Fruit fly (Drosophila melanogaster) whole organism, embryonic: ENCODE data around the gene bin.
A peak's percentile ranks its signal among the peaks of the same experiment; 100 is the strongest.

Source experiments
- CG12299 ChIP-seq: fragments of 200-800 bp; sonication (Bioruptor generic); optimal IDR thresholded peaks from 2 replicates; lab custom pipeline; 2018; ENCODE audit warnings: missing biosample characterization, mild to moderate bottlenecking, missing genetic modification characterization
- CG1233 ChIP-seq: fragments of 200-800 bp; sonication (Bioruptor generic); optimal IDR thresholded peaks from 4 replicates; lab custom pipeline; 2018; ENCODE audit warnings: missing biosample characterization, mild to moderate bottlenecking, missing genetic modification characterization
- CG12659 ChIP-seq: fragments of 200-800 bp; sonication (Bioruptor generic); optimal IDR thresholded peaks from 3 replicates; lab custom pipeline; 2017; ENCODE audit warnings: mild to moderate bottlenecking, missing biosample characterization, missing genetic modification reagents, missing genetic modification characterization
- CG13123 ChIP-seq: fragments of 200-800 bp; sonication (Bioruptor generic); optimal IDR thresholded peaks from 2 replicates; lab custom pipeline; 2016; ENCODE audit warnings: missing biosample characterization, missing genetic modification characterization
- CG17385 ChIP-seq: fragments of 200-800 bp; sonication (Bioruptor generic); optimal IDR thresholded peaks from 3 replicates; lab custom pipeline; 2018; ENCODE audit warnings: missing biosample characterization, mild to moderate bottlenecking, missing genetic modification characterization
- CG2116 ChIP-seq: fragments of 200-800 bp; sonication (Bioruptor generic); optimal IDR thresholded peaks from 3 replicates; lab custom pipeline; 2018; ENCODE audit warnings: missing biosample characterization, mild to moderate bottlenecking, missing genetic modification characterization
- CG2889 ChIP-seq: fragments of 200-800 bp; sonication (Bioruptor generic); IDR thresholded peaks from 3 replicates; pipeline ENCODE4 v1.3.6; 2022; ENCODE audit warnings: missing biosample characterization, missing genetic modification characterization
- CG31224 ChIP-seq: fragments of 200-800 bp; sonication (Bioruptor generic); IDR thresholded peaks from 2 replicates; pipeline ENCODE4 v1.3.6; 2022; ENCODE audit warnings: missing biosample characterization, missing genetic modification characterization
- CG31388 ChIP-seq: fragments of 200-800 bp; sonication (Bioruptor generic); optimal IDR thresholded peaks from 2 replicates; lab custom pipeline; 2016; ENCODE audit warnings: missing biosample characterization, missing genetic modification characterization
- CG3995 ChIP-seq: fragments of 200-800 bp; sonication (Bioruptor generic); optimal IDR thresholded peaks from 3 replicates; lab custom pipeline; 2016; ENCODE audit warnings: missing biosample characterization, missing genetic modification characterization
- CG5245 ChIP-seq: fragments of 200-800 bp; sonication (Bioruptor generic); optimal IDR thresholded peaks from 3 replicates; lab custom pipeline; 2016; ENCODE audit warnings: missing biosample characterization, missing genetic modification characterization
- CG6689 ChIP-seq: fragments of 200-800 bp; sonication (Bioruptor generic); IDR thresholded peaks from 2 replicates; pipeline ENCODE4 v1.3.6; 2022; ENCODE audit warnings: missing biosample characterization, missing genetic modification characterization
- CG6813 ChIP-seq: fragments of 200-800 bp; sonication (Bioruptor generic); optimal IDR thresholded peaks from 2 replicates; lab custom pipeline; 2017; ENCODE audit warnings: missing biosample characterization, missing genetic modification characterization, mild to moderate bottlenecking, moderate library complexity, missing genetic modification reagents
- CG8388 ChIP-seq: fragments of 200-800 bp; sonication (Bioruptor generic); optimal IDR thresholded peaks from 2 replicates; lab custom pipeline; 2019; ENCODE audit warnings: missing biosample characterization, mild to moderate bottlenecking, missing genetic modification characterization, moderate library complexity
- ERR ChIP-seq: fragments of 200-800 bp; sonication (Bioruptor generic); optimal IDR thresholded peaks from 2 replicates; lab custom pipeline; 2016; ENCODE audit warnings: missing biosample characterization, missing genetic modification characterization
- Ets65A ChIP-seq: fragments of 200-800 bp; sonication (Bioruptor generic); peaks from one replicate; lab custom pipeline; 2016; ENCODE audit warnings: missing biosample characterization, missing genetic modification characterization
- Fer1 ChIP-seq: fragments of 200-800 bp; sonication (Bioruptor generic); optimal IDR thresholded peaks from 2 replicates; lab custom pipeline; 2017; ENCODE audit warnings: missing biosample characterization, mild to moderate bottlenecking, missing genetic modification characterization
- Hey ChIP-seq: fragments of 200-800 bp; sonication (Bioruptor generic); optimal IDR thresholded peaks from 3 replicates; lab custom pipeline; 2018; ENCODE audit warnings: missing biosample characterization, mild to moderate bottlenecking, missing genetic modification characterization
- Hmr ChIP-seq: fragments of 200-800 bp; sonication (Bioruptor generic); optimal IDR thresholded peaks from 3 replicates; lab custom pipeline; 2017; ENCODE audit warnings: mild to moderate bottlenecking, missing biosample characterization, missing genetic modification reagents, missing genetic modification characterization
- NC2α ChIP-seq: fragments of 200-800 bp; sonication (Bioruptor generic); optimal IDR thresholded peaks from 2 replicates; lab custom pipeline; 2016; ENCODE audit warnings: missing biosample characterization, missing genetic modification characterization
- NK7.1 ChIP-seq: fragments of 200-800 bp; sonication (Bioruptor generic); optimal IDR thresholded peaks from 3 replicates; lab custom pipeline; 2016; ENCODE audit warnings: missing biosample characterization, missing genetic modification characterization
- PHDP ChIP-seq: fragments of 200-800 bp; sonication (Bioruptor generic); optimal IDR thresholded peaks from 3 replicates; lab custom pipeline; 2018; ENCODE audit warnings: missing biosample characterization, mild to moderate bottlenecking, missing genetic modification characterization, moderate library complexity
- Pdp1 ChIP-seq, 2 experiments: fragments of 200-800 bp; sonication (Bioruptor generic); optimal IDR thresholded peaks; 3 replicates each; lab custom pipeline; 2016; ENCODE audit warnings: missing biosample characterization in 2 of 2, missing genetic modification characterization in 2 of 2, mild to moderate bottlenecking in 1 of 2, moderate library complexity in 1 of 2
- Poxn ChIP-seq: fragments of 200-800 bp; sonication (Bioruptor generic); IDR thresholded peaks from 2 replicates; pipeline ENCODE4 v1.3.6; 2022; ENCODE audit warnings: missing biosample characterization, missing genetic modification characterization
- Sin3A ChIP-seq: fragments of >200 bp; optimal IDR thresholded peaks from 2 replicates; lab custom pipeline; 2018
- Sox100B ChIP-seq: fragments of 200-800 bp; sonication (Bioruptor generic); optimal IDR thresholded peaks from 3 replicates; lab custom pipeline; 2018; ENCODE audit warnings: missing biosample characterization, mild to moderate bottlenecking, missing genetic modification characterization
- cad ChIP-seq: fragments of >200 bp; optimal IDR thresholded peaks from 2 replicates; lab custom pipeline; 2017; ENCODE audit warnings: missing biosample characterization, missing genetic modification characterization
- croc ChIP-seq: fragments of 200-800 bp; sonication (Bioruptor generic); conservative IDR thresholded peaks from 3 replicates; pipeline ENCODE4 v1.3.6; 2022; ENCODE audit warnings: missing biosample characterization, missing genetic modification characterization
- dm ChIP-seq: fragments of 200-800 bp; sonication (Bioruptor generic); optimal IDR thresholded peaks from 3 replicates; lab custom pipeline; 2016; ENCODE audit warnings: missing biosample characterization, missing genetic modification characterization
- dysf ChIP-seq: fragments of 200-800 bp; sonication (Bioruptor generic); IDR thresholded peaks from 3 replicates; pipeline ENCODE4 v1.3.6; 2022; ENCODE audit warnings: missing biosample characterization, missing genetic modification characterization
- ems ChIP-seq: fragments of 200-800 bp; sonication (Bioruptor generic); optimal IDR thresholded peaks from 3 replicates; lab custom pipeline; 2016; ENCODE audit warnings: missing biosample characterization, missing genetic modification characterization
- gro ChIP-seq: fragments of 200-800 bp; sonication (Bioruptor generic); optimal IDR thresholded peaks from 2 replicates; lab custom pipeline; 2016; ENCODE audit warnings: missing biosample characterization, missing genetic modification characterization
- ind ChIP-seq: fragments of 200-800 bp; sonication (Bioruptor generic); optimal IDR thresholded peaks from 3 replicates; lab custom pipeline; 2016; ENCODE audit warnings: missing biosample characterization, missing genetic modification characterization
- insv ChIP-seq, 2 experiments: fragments of 200-800 bp; sonication (Bioruptor generic); optimal IDR thresholded peaks; 3 replicates each; lab custom pipeline; 2016 to 2018; ENCODE audit warnings: missing biosample characterization in 2 of 2, missing genetic modification characterization in 2 of 2
- jing ChIP-seq: fragments of 200-800 bp; sonication (Bioruptor generic); optimal IDR thresholded peaks from 2 replicates; lab custom pipeline; 2018; ENCODE audit warnings: missing biosample characterization, mild to moderate bottlenecking, missing genetic modification characterization
- kni ChIP-seq: fragments of 200-800 bp; sonication (Bioruptor generic); optimal IDR thresholded peaks from 3 replicates; lab custom pipeline; 2017; ENCODE audit warnings: mild to moderate bottlenecking, missing biosample characterization, missing genetic modification reagents, missing genetic modification characterization
- lilli ChIP-seq: fragments of 200-800 bp; sonication (Bioruptor generic); optimal IDR thresholded peaks from 3 replicates; lab custom pipeline; 2016; ENCODE audit warnings: missing biosample characterization, missing genetic modification characterization
- odd ChIP-seq: fragments of 200-800 bp; sonication (Bioruptor generic); optimal IDR thresholded peaks from 2 replicates; lab custom pipeline; 2017; ENCODE audit warnings: missing biosample characterization, mild to moderate bottlenecking, missing genetic modification characterization
- pan ChIP-seq, 4 experiments: fragments of >200 bp in 3 of 4; fragments of 200-800 bp in 1 of 4; sonication (Bioruptor generic) in 1 of 4; optimal IDR thresholded peaks in 3 of 4; IDR thresholded peaks in 1 of 4; 2 replicates each; pipeline versions ENCODE4 v1.3.6 to Lab custom; 2017 to 2022; ENCODE audit warnings: missing biosample characterization in 2 of 4, missing genetic modification characterization in 2 of 4, mixed read lengths in 1 of 4
- psq ChIP-seq: fragments of 200-800 bp; sonication (Bioruptor generic); optimal IDR thresholded peaks from 2 replicates; lab custom pipeline; 2017; ENCODE audit warnings: missing biosample characterization, missing genetic modification characterization
- seq ChIP-seq: fragments of 200-800 bp; sonication (Bioruptor generic); IDR thresholded peaks from 2 replicates; pipeline ENCODE4 v1.3.6; 2022; ENCODE audit warnings: missing biosample characterization, missing genetic modification characterization
- sim ChIP-seq: fragments of 200-800 bp; sonication (Bioruptor generic); IDR thresholded peaks from 2 replicates; pipeline ENCODE4 v1.3.6; 2022; ENCODE audit warnings: missing biosample characterization, missing genetic modification characterization
- so ChIP-seq: fragments of 200-800 bp; sonication (Bioruptor generic); IDR thresholded peaks from 3 replicates; pipeline ENCODE4 v1.3.6; 2022; ENCODE audit warnings: missing biosample characterization, missing genetic modification characterization
- sr ChIP-seq: fragments of 200-800 bp; sonication (Bioruptor generic); IDR thresholded peaks from 3 replicates; pipeline ENCODE4 v1.3.6; 2022; ENCODE audit warnings: missing biosample characterization, missing genetic modification characterization
- unpg ChIP-seq: fragments of 200-800 bp; sonication (Bioruptor generic); optimal IDR thresholded peaks from 3 replicates; lab custom pipeline; 2018; ENCODE audit warnings: missing biosample characterization, mild to moderate bottlenecking, missing genetic modification characterization, moderate library complexity
- vnd ChIP-seq: fragments of 200-800 bp; sonication (Bioruptor generic); IDR thresholded peaks from 3 replicates; pipeline ENCODE4 v1.3.6; 2022; ENCODE audit warnings: missing biosample characterization, missing genetic modification characterization; ENCODE audit not compliant: partially characterized antibody
- zen2 ChIP-seq: fragments of 200-800 bp; sonication (Bioruptor generic); IDR thresholded peaks from 3 replicates; pipeline ENCODE4 v1.3.6; 2022; ENCODE audit warnings: missing biosample characterization, missing genetic modification characterization; ENCODE audit not compliant: partially characterized antibody

bin gene

dm6 chr3L:6943948-6944319 is 46.5 kb upstream of the bin start (continued):
- TF ChIP-seq ERR (no peak), croc (GFP tag; lab: Robert Waterston, UW) (no peak), dm (GFP tag; lab: Kevin White, UChicago) (no peak), CG31388 (GFP tag; lab: Kevin White, UChicago) (no peak), Hmr (GFP tag; lab: Kevin White, UChicago) (peak; percentile 9), jing (no peak), Pdp1 (GFP tag; optimal IDR thresholded peaks at IDR 0.05; lab: Kevin White, UChicago) (no peak), ind (GFP tag; lab: Kevin White, UChicago) (no peak), sim (GFP tag; lab: Robert Waterston, UW) (no peak), NK7.1 (GFP tag; lab: Kevin White, UChicago) (no peak), Poxn (no peak), CG8388 (no peak), Sin3A (lab: Kevin White, UChicago) (no peak), lilli (GFP tag; lab: Kevin White, UChicago) (peak; percentile 16), Ets65A (no peak), Sox100B (no peak), CG17385 (GFP tag; lab: Kevin White, UChicago) (peak; percentile 1), odd (GFP tag; lab: Kevin White, UChicago) (peak; percentile 29), so (GFP tag; lab: Robert Waterston, UW) (no peak), CG5245 (GFP tag; lab: Kevin White, UChicago) (no peak), seq (GFP tag; lab: Robert Waterston, UW) (no peak), unpg (GFP tag; lab: Kevin White, UChicago) (peak; percentile 34), Fer1 (no peak), sr (GFP tag; lab: Robert Waterston, UW) (peak; percentile 80; the same call in 2 of the 3 replicates), CG13123 (GFP tag; lab: Kevin White, UChicago) (no peak), psq (GFP tag; lab: Kevin White, UChicago) (no peak), CG2116 (GFP tag; lab: Kevin White, UChicago) (no peak), PHDP (tag; lab: Kevin White, UChicago) (peak; percentile 21), pan (optimal IDR thresholded peaks at IDR 0.05; lab: Kevin White, UChicago) (no peak), pan (GFP tag; optimal IDR thresholded peaks at IDR 0.05 in 1 of 2, IDR thresholded peaks at IDR 0.05 in 1 of 2) (no peak), kni (no peak), dysf (peak; percentile 46; the same call in 1 of the 3 replicates), CG12659 (GFP tag; lab: Kevin White, UChicago) (no peak), cad (no peak), insv (GFP tag; optimal IDR thresholded peaks at IDR 0.05; lab: Kevin White, UChicago) (no peak), ems (GFP tag; lab: Kevin White, UChicago) (no peak), Hey (tag; lab: Kevin White, UChicago) (no peak), CG2889 (GFP tag; lab: Robert Waterston, UW) (no peak), gro (GFP tag; lab: Kevin White, UChicago) (no peak), zen2 (GFP tag; lab: Robert Waterston, UW) (no peak), CG12299 (peak; percentile 17), CG6689 (GFP tag; lab: Robert Waterston, UW) (no peak), CG6813 (no peak), CG1233 (GFP tag; lab: Kevin White, UChicago) (no peak), CG31224 (GFP tag; lab: Robert Waterston, UW) (no peak), CG3995 (GFP tag; lab: Kevin White, UChicago) (no peak), NC2α (GFP tag; lab: Kevin White, UChicago) (no peak), vnd (GFP tag; lab: Robert Waterston, UW) (no peak)
